Worm (Caenorhabditis elegans) whole organism, L2 larva: ENCODE results near the gene F55G11.4.

Experiments used
- C34F6.9 ChIP-seq: fragments of 150-350 bp; optimal IDR thresholded peaks from 2 replicates; lab custom pipeline; 2014; ENCODE audit warnings: missing biosample characterization, missing genetic modification characterization
- F13H6.1 ChIP-seq: sonication (generic microtip); optimal IDR thresholded peaks from 2 replicates; lab custom pipeline; 2016; ENCODE audit warnings: missing genetic modification characterization, missing compliant biosample characterization
- R02D3.7 ChIP-seq: fragments of 150-350 bp; optimal IDR thresholded peaks from 2 replicates; lab custom pipeline; 2014; ENCODE audit warnings: missing biosample characterization, missing genetic modification characterization
- Y55F3AM.14 ChIP-seq: fragments of 200-800 bp; sonication (Bioruptor generic); optimal IDR thresholded peaks from 2 replicates; lab custom pipeline; 2018; ENCODE audit warnings: mild to moderate bottlenecking, missing genetic modification characterization, missing compliant biosample characterization
- ZK546.5 ChIP-seq: sonication (generic microtip); optimal IDR thresholded peaks from 2 replicates; lab custom pipeline; 2017; ENCODE audit warnings: missing biosample characterization, missing genetic modification characterization
- alr-1 ChIP-seq: fragments of 150-350 bp; optimal IDR thresholded peaks from 2 replicates; lab custom pipeline; 2014; ENCODE audit warnings: missing biosample characterization, missing genetic modification characterization
- aly-2 ChIP-seq: fragments of 150-350 bp; optimal IDR thresholded peaks from 2 replicates; lab custom pipeline; 2014; ENCODE audit warnings: missing biosample characterization, missing genetic modification characterization
- blmp-1 ChIP-seq: sonication (generic microtip); optimal IDR thresholded peaks from 2 replicates; lab custom pipeline; 2017; ENCODE audit warnings: missing genetic modification characterization, mild to moderate bottlenecking, missing compliant biosample characterization, antibody characterized with exemption, moderate library complexity; ENCODE audit not compliant: insufficient read depth
- ceh-16 ChIP-seq: fragments of 150-350 bp; optimal IDR thresholded peaks from 2 replicates; lab custom pipeline; 2014; ENCODE audit warnings: missing biosample characterization, missing genetic modification characterization
- crh-2 ChIP-seq: sonication (generic microtip); optimal IDR thresholded peaks from 2 replicates; lab custom pipeline; 2017; ENCODE audit warnings: missing biosample characterization, missing genetic modification characterization
- dmd-4 ChIP-seq: sonication (generic microtip); optimal IDR thresholded peaks from 2 replicates; lab custom pipeline; 2017; ENCODE audit warnings: missing biosample characterization, missing genetic modification characterization
- egl-27 ChIP-seq: sonication (generic microtip); optimal IDR thresholded peaks from 3 replicates; lab custom pipeline; 2017; ENCODE audit warnings: missing biosample characterization, missing genetic modification reagents, missing genetic modification characterization
- elt-1 ChIP-seq: fragments of 150-350 bp; optimal IDR thresholded peaks from 2 replicates; lab custom pipeline; 2014; ENCODE audit warnings: missing biosample characterization, missing genetic modification characterization
- fos-1 ChIP-seq: fragments of 150-350 bp; optimal IDR thresholded peaks from 2 replicates; lab custom pipeline; 2014; ENCODE audit warnings: missing biosample characterization, missing genetic modification characterization
- gmeb-1 ChIP-seq: fragments of 150-350 bp; optimal IDR thresholded peaks from 2 replicates; lab custom pipeline; 2014; ENCODE audit warnings: missing biosample characterization, missing genetic modification characterization
- lin-13 ChIP-seq: fragments of 150-350 bp; optimal IDR thresholded peaks from 2 replicates; lab custom pipeline; 2014; ENCODE audit warnings: missing biosample characterization, missing genetic modification reagents, missing genetic modification characterization
- lin-39 ChIP-seq: fragments of 150-350 bp; optimal IDR thresholded peaks from 2 replicates; lab custom pipeline; 2014; ENCODE audit warnings: missing biosample characterization, missing genetic modification reagents, missing genetic modification characterization
- lsy-2 ChIP-seq, 2 experiments: fragments of 150-350 bp in 1 of 2; sonication (generic microtip) in 1 of 2; optimal IDR thresholded peaks; 2 replicates each; lab custom pipeline; 2014 to 2017; ENCODE audit warnings: missing biosample characterization in 2 of 2, missing genetic modification characterization in 2 of 2
- mab-5 ChIP-seq: fragments of 150-350 bp; optimal IDR thresholded peaks from 2 replicates; lab custom pipeline; 2014; ENCODE audit warnings: missing biosample characterization, missing genetic modification characterization
- mdl-1 ChIP-seq, 2 experiments: fragments of 150-350 bp in 1 of 2; sonication (generic microtip) in 1 of 2; optimal IDR thresholded peaks; 2 replicates each; lab custom pipeline; 2017; ENCODE audit warnings: missing biosample characterization in 2 of 2, missing genetic modification characterization in 2 of 2
- nhr-10 ChIP-seq: sonication (generic microtip); optimal IDR thresholded peaks from 2 replicates; lab custom pipeline; 2017; ENCODE audit warnings: missing biosample characterization, missing genetic modification characterization
- nhr-12 ChIP-seq: fragments of 150-350 bp; optimal IDR thresholded peaks from 2 replicates; lab custom pipeline; 2014; ENCODE audit warnings: missing biosample characterization, missing genetic modification characterization
- nhr-129 ChIP-seq: fragments of 150-350 bp; optimal IDR thresholded peaks from 2 replicates; lab custom pipeline; 2014; ENCODE audit warnings: missing biosample characterization, missing genetic modification characterization
- nhr-25 ChIP-seq: fragments of 150-350 bp; sonication (generic microtip); optimal IDR thresholded peaks from 3 replicates; lab custom pipeline; 2014; ENCODE audit warnings: missing biosample characterization, missing genetic modification characterization
- nhr-6 ChIP-seq: fragments of 150-350 bp; optimal IDR thresholded peaks from 2 replicates; lab custom pipeline; 2014; ENCODE audit warnings: missing biosample characterization, missing genetic modification characterization
- nhr-77 ChIP-seq: fragments of 150-350 bp; optimal IDR thresholded peaks from 2 replicates; lab custom pipeline; 2014; ENCODE audit warnings: missing biosample characterization, missing genetic modification characterization
- peb-1 ChIP-seq: fragments of 150-350 bp; optimal IDR thresholded peaks from 2 replicates; lab custom pipeline; 2014; ENCODE audit warnings: missing biosample characterization, missing genetic modification characterization
- sem-4 ChIP-seq: fragments of 150-350 bp; optimal IDR thresholded peaks from 2 replicates; lab custom pipeline; 2014; ENCODE audit warnings: missing biosample characterization, missing genetic modification reagents, missing genetic modification characterization
- sma-3 ChIP-seq: sonication (generic microtip); optimal IDR thresholded peaks from 2 replicates; lab custom pipeline; 2016; ENCODE audit warnings: missing genetic modification reagents, missing genetic modification characterization, missing compliant biosample characterization
- sma-9 ChIP-seq, 2 experiments: fragments of 150-350 bp in 1 of 2; sonication (generic microtip) in 1 of 2; optimal IDR thresholded peaks; 2 replicates each; lab custom pipeline; 2014 to 2016; ENCODE audit warnings: missing genetic modification characterization in 2 of 2, mild to moderate bottlenecking in 1 of 2, missing biosample characterization in 1 of 2, missing compliant biosample characterization in 1 of 2, missing genetic modification reagents in 1 of 2, moderate library complexity in 1 of 2
- snpc-4 ChIP-seq: fragments of 150-350 bp; optimal IDR thresholded peaks from 2 replicates; lab custom pipeline; 2014; ENCODE audit warnings: missing biosample characterization, missing genetic modification characterization
- unc-55 ChIP-seq: fragments of 150-350 bp; sonication (generic microtip); optimal IDR thresholded peaks from 3 replicates; lab custom pipeline; 2014; ENCODE audit warnings: missing biosample characterization, missing genetic modification reagents, missing genetic modification characterization
- unc-62 ChIP-seq: fragments of 150-350 bp; optimal IDR thresholded peaks from 2 replicates; lab custom pipeline; 2014; ENCODE audit warnings: missing biosample characterization, missing genetic modification reagents, missing genetic modification characterization
- zag-1 ChIP-seq: fragments of 150-350 bp; optimal IDR thresholded peaks from 2 replicates; lab custom pipeline; 2014; ENCODE audit warnings: missing biosample characterization, missing genetic modification characterization
- ztf-11 ChIP-seq: sonication (generic microtip); optimal IDR thresholded peaks from 2 replicates; lab custom pipeline; 2017; ENCODE audit warnings: missing biosample characterization, missing genetic modification characterization

The F55G11.4 gene

DNA sequence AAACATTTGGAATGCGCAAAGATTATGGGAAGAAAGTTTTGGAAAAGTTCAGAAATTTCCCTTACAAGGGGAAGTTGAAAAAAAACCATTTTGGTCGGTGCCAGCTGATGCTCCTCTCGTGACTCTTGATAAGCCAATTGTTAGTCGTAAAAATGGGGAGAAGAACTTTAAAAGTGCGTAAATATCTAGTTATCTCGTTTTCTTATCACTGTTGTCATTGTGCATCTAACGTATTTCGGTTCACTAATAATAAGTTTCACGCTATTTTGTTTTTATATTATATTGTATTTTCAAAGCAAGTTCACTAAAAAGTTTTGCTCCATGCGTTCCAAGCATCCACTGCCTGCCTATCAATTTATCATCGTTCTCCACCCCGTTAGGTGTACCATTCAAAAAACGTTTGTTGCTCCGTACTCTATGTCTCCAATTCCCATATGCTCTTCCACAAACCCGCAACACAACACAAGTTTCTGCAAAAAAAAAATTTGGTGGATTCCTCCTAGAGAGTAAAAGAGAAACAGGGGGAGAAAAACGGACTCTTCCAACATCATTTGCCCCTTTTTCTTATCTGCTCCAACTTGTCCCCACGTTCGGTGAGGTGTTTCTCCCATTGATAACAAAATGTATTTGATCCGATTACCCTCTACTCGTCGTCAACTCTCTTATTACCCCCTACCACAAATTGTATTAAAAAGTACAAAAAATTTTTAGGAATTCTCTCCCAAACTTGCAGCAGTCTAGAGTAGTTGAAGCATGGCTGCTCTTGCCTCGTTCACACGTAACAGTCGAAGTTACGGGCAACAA is 35.2 kb downstream of the F55G11.4 start, which contains the start of gene mbk-2:
mbk-2 (plus strand) TSS at position 754 of the 804 bp plus-strand sequence.
- TF ChIP-seq fos-1 (tag; lab: Kevin White, UChicago) (peak; percentile 6), Y55F3AM.14 (GFP tag; lab: Kevin White, UChicago) (no peak), alr-1 (tag; lab: Kevin White, UChicago) (no peak), egl-27 (tag; lab: Kevin White, UChicago) (no peak), sma-9 (GFP tag; optimal IDR thresholded peaks at IDR 0.05; lab: Kevin White, UChicago) (peak; percentile 57), sma-9 (tag; optimal IDR thresholded peaks at IDR 0.05; lab: Kevin White, UChicago) (no peak), unc-62 (GFP tag; lab: Kevin White, UChicago) (no peak), crh-2 (tag; lab: Kevin White, UChicago) (peak; percentile 3)

DNA sequence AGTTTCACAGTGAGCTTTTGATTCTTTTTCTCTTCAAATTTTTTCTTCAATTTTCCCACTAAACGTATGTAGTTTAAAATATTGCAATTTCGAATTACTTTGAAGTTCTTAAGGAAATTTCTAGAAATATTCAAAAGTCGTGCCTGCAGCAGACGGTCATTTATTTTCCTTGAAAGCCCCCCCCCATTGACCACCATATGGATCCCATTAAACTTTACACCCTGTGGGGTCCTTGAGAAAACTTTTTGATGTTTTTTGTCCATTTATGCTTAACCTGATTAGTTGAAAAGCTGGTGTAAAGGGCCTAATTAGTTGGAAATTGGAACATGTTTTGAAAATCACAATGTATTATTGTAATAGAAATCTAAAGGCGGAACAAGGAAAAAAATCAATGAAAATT is 36.1 kb downstream of the F55G11.4 start:
- no peak for TF ChIP-seq ceh-16 (tag; lab: Kevin White, UChicago)
- TF ChIP-seq, all 48 proteins: peak for 0

DNA sequence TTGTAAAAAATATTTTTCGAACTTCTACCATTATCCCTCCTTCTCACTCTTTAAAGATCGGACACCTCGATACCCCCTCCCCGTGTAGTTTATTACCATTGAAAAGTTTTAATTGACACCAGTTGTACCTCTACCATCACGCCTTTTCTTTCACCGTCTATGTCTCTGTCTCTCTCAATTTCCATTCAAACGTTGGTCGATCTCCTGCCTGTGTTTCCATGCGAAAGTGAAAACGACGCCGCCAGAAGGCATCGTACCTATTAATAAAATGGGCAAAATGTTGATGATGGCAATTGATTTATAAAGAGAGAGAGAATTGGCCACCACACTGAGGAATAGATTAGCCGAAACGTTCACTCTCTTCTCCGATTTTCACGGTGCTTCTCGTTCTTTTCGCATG is 39.8 kb downstream of the F55G11.4 start:
- TF ChIP-seq aly-2 (no peak), unc-62 (GFP tag; lab: Kevin White, UChicago) (no peak), elt-1 (tag; lab: Kevin White, UChicago) (no peak), blmp-1 (tag; lab: Kevin White, UChicago) (peak; percentile 95), nhr-6 (tag; lab: Kevin White, UChicago) (no peak), nhr-25 (peak; percentile 67), ceh-16 (tag; lab: Kevin White, UChicago) (peak; percentile 74), gmeb-1 (tag; lab: Kevin White, UChicago) (no peak), nhr-129 (tag; lab: Kevin White, UChicago) (peak; percentile 76), dmd-4 (tag; lab: Kevin White, UChicago) (no peak), crh-2 (tag; lab: Kevin White, UChicago) (peak; percentile 12), nhr-10 (no peak), nhr-12 (no peak), fos-1 (tag; lab: Kevin White, UChicago) (peak; percentile 0), egl-27 (tag; lab: Kevin White, UChicago) (no peak), Y55F3AM.14 (GFP tag; lab: Kevin White, UChicago) (no peak), snpc-4 (no peak), sma-9 (GFP tag; optimal IDR thresholded peaks at IDR 0.05; lab: Kevin White, UChicago) (peak; percentile 42), sma-9 (tag; optimal IDR thresholded peaks at IDR 0.05; lab: Kevin White, UChicago) (no peak), sem-4 (tag; lab: Kevin White, UChicago) (peak; percentile 74)

DNA sequence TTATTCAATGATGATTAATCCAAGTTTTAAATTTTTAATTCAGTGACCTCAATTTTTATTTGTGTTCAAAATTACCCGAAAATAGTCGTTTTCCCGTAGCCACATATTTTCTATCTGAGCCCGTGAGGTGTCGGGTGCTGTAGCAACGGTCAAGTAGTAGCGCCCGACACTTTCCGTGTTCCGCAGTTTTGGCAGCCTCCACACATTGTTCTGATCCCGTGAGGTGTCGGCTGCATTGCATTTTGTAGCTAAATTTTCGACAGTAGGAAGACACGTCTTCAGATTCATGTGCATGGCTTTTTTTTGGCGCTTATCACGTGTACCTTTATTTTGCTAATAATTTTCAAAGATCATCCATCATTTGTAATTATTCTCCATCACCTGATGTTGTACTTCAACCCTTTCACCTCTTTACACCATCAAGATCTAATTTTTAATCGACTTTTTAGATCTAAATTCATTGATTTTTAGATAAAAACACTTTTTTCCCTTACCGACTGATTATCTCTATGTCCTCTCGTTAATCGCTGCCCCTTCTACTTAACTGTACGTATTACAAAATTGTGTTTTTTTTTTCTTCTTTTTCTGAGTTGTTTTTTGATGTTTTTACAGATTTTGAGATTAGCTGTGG is 40.4 kb downstream of the F55G11.4 start:
- TF ChIP-seq zag-1 (tag; lab: Kevin White, UChicago) (no peak), gmeb-1 (tag; lab: Kevin White, UChicago) (no peak), lin-39 (no peak), elt-1 (tag; lab: Kevin White, UChicago) (peak; percentile 63), ceh-16 (tag; lab: Kevin White, UChicago) (peak; percentile 14), R02D3.7 (no peak)

DNA sequence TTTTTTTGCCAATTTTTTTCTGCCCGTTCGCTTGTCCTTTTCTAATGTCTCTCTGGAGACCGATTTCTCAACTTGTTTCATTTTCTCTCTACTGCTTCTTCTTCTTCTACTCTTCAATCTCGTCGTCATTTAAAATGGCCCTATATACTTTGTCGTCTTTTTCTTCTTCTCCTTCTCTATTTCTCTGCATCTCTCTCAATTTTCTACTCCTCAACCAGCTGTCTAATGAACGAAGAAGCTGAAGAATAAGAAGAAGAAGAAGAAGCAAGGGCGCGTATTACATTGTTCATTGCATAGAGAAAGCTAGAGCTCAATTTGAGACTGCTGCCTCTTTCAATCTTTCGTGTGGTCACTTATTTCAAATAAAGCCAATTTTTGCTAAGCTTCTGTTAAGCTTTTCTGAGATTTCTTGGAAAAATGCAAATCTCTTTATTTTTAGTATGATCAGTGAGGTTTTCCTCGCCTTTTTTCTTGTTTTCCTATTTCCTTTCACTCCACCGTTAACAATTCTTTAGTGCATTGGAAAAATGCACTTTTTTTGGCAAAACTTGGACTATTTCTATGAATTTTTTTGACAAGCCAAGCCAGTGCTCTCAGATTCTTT is 42.5 kb downstream of the F55G11.4 start:
- TF ChIP-seq sma-9 (GFP tag; optimal IDR thresholded peaks at IDR 0.05; lab: Kevin White, UChicago), result peak; percentile 26
- no peak for TF ChIP-seq sma-9 (tag; optimal IDR thresholded peaks at IDR 0.05; lab: Kevin White, UChicago)
- TF ChIP-seq C34F6.9 (tag; lab: Kevin White, UChicago), result peak; percentile 69
- TF ChIP-seq crh-2 (tag; lab: Kevin White, UChicago), result peak; percentile 61
- TF ChIP-seq mab-5, result peak; percentile 81
- TF ChIP-seq sem-4 (tag; lab: Kevin White, UChicago), result peak; percentile 59
- no peak for TF ChIP-seq mdl-1 (tag; optimal IDR thresholded peaks at IDR 0.05; lab: Kevin White, UChicago)
- TF ChIP-seq peb-1, result no peak
- no peak for TF ChIP-seq ztf-11
- TF ChIP-seq zag-1 (tag; lab: Kevin White, UChicago), result peak; percentile 61
- TF ChIP-seq ZK546.5 (tag; lab: Kevin White, UChicago), result no peak
- peak in 1 of 2 experiments; percentile 29 for TF ChIP-seq lsy-2 (tag; optimal IDR thresholded peaks at IDR 0.05; lab: Kevin White, UChicago)
- TF ChIP-seq F13H6.1 (tag; lab: Kevin White, UChicago), result peak; percentile 36
- TF ChIP-seq nhr-129 (tag; lab: Kevin White, UChicago), result peak; percentile 75
- no peak for TF ChIP-seq sma-3 (GFP tag; lab: Kevin White, UChicago)
- peak; percentile 33 for TF ChIP-seq unc-55 (GFP tag; lab: Kevin White, UChicago)
- TF ChIP-seq nhr-77 (tag; lab: Kevin White, UChicago), result no peak
- peak; percentile 30 for TF ChIP-seq lin-13 (GFP tag; lab: Kevin White, UChicago)
